Fruit fly (Drosophila melanogaster): Measurements from ENCODE around the gene CG12093.
A peak's percentile ranks its signal among the peaks of the same experiment; 100 is the strongest.

CG12093 gene

DNA sequence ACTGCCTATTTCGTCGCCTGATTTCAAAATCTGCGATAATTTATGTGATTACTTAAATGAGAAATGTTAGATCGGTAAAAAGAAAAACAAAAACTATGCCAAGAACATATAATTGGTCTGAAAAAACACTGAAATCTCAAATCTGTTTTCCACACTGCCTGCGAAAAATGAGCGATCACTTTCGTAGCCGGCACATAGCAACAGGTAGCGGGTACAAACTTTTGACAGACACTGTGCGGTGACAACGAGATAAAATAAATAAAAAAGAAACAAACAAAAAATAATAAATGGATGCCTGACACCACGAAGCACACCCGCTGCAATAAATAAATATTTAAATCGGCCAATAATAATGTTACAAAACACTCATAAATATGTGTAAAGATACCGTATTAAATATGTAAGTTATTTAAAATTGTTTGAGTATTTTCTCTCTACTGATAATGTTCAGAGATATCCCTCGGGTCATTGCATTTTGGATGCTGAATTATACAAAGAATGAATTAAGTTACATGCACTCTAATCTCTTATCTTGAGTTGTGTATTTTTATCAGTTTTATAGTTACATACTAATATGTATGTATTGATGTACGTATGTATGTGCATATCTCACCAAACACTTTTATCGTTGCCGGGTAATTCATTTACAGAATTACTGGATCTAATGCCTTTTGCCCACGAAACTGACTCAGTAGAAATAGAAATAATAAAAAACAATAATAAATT is 8.6 kb downstream of the CG12093 start:
- TF ChIP-seq rgr (GFP tag; optimal IDR thresholded peaks at IDR 0.05) = peak; percentile 35
- peak; percentile 6 for TF ChIP-seq fru (GFP tag; optimal IDR thresholded peaks at IDR 0.05)
- TF ChIP-seq h (GFP tag; optimal IDR thresholded peaks at IDR 0.05) = peak; percentile 28
- no peak for TF ChIP-seq usp (GFP tag; optimal IDR thresholded peaks at IDR 0.05)
- TF ChIP-seq Dfd (GFP tag; optimal IDR thresholded peaks at IDR 0.05) = no peak
- TF ChIP-seq jim (GFP tag; optimal IDR thresholded peaks at IDR 0.05) = peak; percentile 40
- no peak for TF ChIP-seq CG32264 (GFP tag; optimal IDR thresholded peaks at IDR 0.05)
- TF ChIP-seq dl (GFP tag; optimal IDR thresholded peaks at IDR 0.05; ENCODE audit: insufficient read depth in 1 of 2, partially characterized antibody in 2 of 2) = no peak
- TF ChIP-seq foxo (GFP tag; optimal IDR thresholded peaks at IDR 0.05) = peak in 1 of 2 experiments; percentile 47
- peak; percentile 24 for TF ChIP-seq ey (GFP tag; optimal IDR thresholded peaks at IDR 0.05)

DNA sequence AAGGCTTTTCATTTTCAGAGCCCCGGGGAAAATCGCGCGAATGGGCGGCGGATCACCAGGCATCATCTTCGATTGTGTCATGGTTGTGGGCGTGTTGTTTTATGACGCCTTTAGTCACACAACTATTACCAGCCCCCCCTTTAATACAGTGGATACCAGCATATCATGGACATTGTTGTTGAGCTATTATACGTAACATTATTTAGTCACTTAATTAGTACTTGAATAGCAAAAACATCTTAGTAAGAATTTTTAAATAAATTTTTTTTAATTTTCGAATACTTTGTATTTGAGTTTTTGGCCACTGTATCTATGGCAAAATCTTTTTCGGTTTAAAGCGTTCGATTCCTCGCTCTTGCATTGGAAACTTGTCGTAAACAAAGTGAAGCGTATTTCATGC is 10.0 kb downstream of the CG12093 start:
- TF ChIP-seq br (GFP tag; optimal IDR thresholded peaks at IDR 0.05) (no peak), jim (GFP tag; optimal IDR thresholded peaks at IDR 0.05) (no peak), foxo (GFP tag; optimal IDR thresholded peaks at IDR 0.05) (no peak), sage (GFP tag; optimal IDR thresholded peaks at IDR 0.05) (no peak), rgr (GFP tag; optimal IDR thresholded peaks at IDR 0.05) (no peak), Hr83 (GFP tag; optimal IDR thresholded peaks at IDR 0.05; ENCODE audit: poor library complexity, severe bottlenecking) (no peak), HLH106 (tag; optimal IDR thresholded peaks at IDR 0.05) (no peak), OdsH (GFP tag; optimal IDR thresholded peaks at IDR 0.05) (no peak), Hr78 (GFP tag; optimal IDR thresholded peaks at IDR 0.05) (no peak), pan (optimal IDR thresholded peaks at IDR 0.05) (no peak), dmrt93B (GFP tag; optimal IDR thresholded peaks at IDR 0.05) (no peak), Myc (optimal IDR thresholded peaks at IDR 0.05) (no peak), Dfd (GFP tag; optimal IDR thresholded peaks at IDR 0.05) (no peak), Jra (GFP tag; optimal IDR thresholded peaks at IDR 0.05) (no peak), Sp1 (GFP tag; optimal IDR thresholded peaks at IDR 0.05) (no peak), CG9705 (GFP tag; optimal IDR thresholded peaks at IDR 0.05) (no peak)

DNA sequence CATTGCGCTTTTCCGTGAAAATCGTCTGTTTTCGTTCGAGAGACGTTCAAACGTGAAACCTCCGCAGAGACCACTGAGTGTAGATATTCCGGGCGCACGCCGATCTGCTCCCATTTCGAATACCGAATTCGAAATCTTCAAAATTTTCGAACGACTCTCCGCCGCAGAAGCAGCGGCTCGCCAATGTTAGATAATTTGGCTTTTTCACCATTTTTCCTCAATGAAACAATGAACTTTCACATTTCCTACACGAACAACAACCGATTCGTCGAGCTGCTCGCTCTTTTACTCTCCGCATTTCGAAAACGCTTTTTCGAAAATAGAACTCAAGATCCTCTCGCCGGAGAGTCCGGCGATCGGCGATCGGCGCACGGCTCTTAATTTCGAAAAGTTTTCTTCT is 11.7 kb downstream of the CG12093 start:
- TF ChIP-seq usp (GFP tag; optimal IDR thresholded peaks at IDR 0.05) (no peak), GATAd (GFP tag; optimal IDR thresholded peaks at IDR 0.05) (no peak)

DNA sequence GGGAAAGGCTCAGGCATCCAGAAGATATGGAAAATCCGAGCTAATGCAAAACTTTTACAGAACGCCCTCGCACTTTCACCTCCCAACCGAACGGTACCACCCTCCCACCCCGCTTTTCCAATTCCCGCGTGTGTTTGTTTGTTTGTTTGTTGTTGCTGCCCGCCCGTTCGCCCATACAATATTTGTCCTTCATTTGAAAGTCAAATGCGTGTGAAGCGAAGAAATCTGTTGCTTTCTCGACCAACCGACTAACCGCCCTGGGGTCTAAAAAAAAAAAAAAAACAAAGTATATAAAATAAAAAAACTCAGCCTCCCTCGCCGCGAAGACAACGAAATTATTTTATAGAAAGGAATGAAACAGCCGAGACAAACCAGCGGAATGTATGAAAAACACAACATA is 25.4 kb downstream of the CG12093 start:
- no peak for TF ChIP-seq psq (GFP tag; optimal IDR thresholded peaks at IDR 0.05)
- TF ChIP-seq dmrt93B (GFP tag; optimal IDR thresholded peaks at IDR 0.05) = no peak
- no peak for TF ChIP-seq Mio (GFP tag; optimal IDR thresholded peaks at IDR 0.05)
- no peak for TF ChIP-seq Abd-B (GFP tag; optimal IDR thresholded peaks at IDR 0.05)
- TF ChIP-seq sage (GFP tag; optimal IDR thresholded peaks at IDR 0.05) = no peak
- TF ChIP-seq pan (optimal IDR thresholded peaks at IDR 0.05) = no peak
- no peak for TF ChIP-seq N (GFP tag; optimal IDR thresholded peaks at IDR 0.05)
- TF ChIP-seq Dif (GFP tag; optimal IDR thresholded peaks at IDR 0.05; ENCODE audit: partially characterized antibody) = no peak
- no peak for TF ChIP-seq CG32264 (GFP tag; optimal IDR thresholded peaks at IDR 0.05)
- no peak for TF ChIP-seq usp (GFP tag; optimal IDR thresholded peaks at IDR 0.05)
- TF ChIP-seq ey (GFP tag; optimal IDR thresholded peaks at IDR 0.05) = no peak
- no peak for TF ChIP-seq GATAd (GFP tag; optimal IDR thresholded peaks at IDR 0.05)
- TF ChIP-seq dsf (GFP tag; optimal IDR thresholded peaks at IDR 0.05; ENCODE audit: borderline replicate concordance) = no peak
- TF ChIP-seq Hr78 (GFP tag; optimal IDR thresholded peaks at IDR 0.05) = no peak
- TF ChIP-seq foxo (GFP tag; optimal IDR thresholded peaks at IDR 0.05) = no peak
- TF ChIP-seq br (GFP tag; optimal IDR thresholded peaks at IDR 0.05) = no peak
- no peak for TF ChIP-seq brk (GFP tag; optimal IDR thresholded peaks at IDR 0.05)
- TF ChIP-seq dl (GFP tag; optimal IDR thresholded peaks at IDR 0.05; ENCODE audit: insufficient read depth in 1 of 2, partially characterized antibody in 2 of 2) = no peak

DNA sequence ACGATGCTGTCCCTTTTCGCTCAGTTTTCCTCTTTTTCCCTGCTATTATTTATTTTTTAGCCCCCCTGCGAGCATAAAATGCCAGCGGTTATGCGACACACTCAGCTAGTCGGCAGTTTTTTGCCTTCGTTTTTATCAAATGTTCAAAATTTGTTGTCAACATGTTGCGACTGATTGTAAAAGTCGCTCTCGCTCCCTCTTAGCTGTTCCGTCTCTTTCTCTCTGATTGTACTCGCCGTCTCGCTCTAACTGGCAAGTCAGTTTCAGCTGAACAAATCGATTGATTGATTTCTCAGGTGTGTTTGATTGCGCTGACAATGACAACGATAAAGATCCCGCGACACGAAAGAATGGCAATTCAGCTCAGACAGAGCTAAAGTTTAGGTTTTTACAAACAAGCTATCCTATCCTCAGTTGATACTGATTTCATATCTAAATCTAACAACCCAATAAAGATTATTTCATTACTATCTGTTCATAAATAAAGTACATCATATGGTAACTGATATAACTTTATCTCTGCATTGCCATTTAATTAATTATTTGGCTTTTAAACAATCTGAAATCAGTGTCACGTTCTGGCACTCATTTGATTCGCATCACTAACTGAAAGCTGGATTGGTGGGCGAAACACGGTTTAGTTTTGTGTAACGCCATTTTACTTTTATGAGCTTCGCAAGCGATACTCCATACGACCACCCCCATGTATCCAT is 28.0 kb downstream of the CG12093 start:
- TF ChIP-seq dl (GFP tag; optimal IDR thresholded peaks at IDR 0.05; ENCODE audit: insufficient read depth in 1 of 2, partially characterized antibody in 2 of 2) = no peak
- TF ChIP-seq psq (GFP tag; optimal IDR thresholded peaks at IDR 0.05) = no peak
- no peak for TF ChIP-seq Sp1 (GFP tag; optimal IDR thresholded peaks at IDR 0.05)
- TF ChIP-seq tai (GFP tag; optimal IDR thresholded peaks at IDR 0.05) = no peak
- no peak for TF ChIP-seq pan (optimal IDR thresholded peaks at IDR 0.05)
